Worm (Caenorhabditis elegans): ENCODE results near the gene C15C8.7.

DNA sequence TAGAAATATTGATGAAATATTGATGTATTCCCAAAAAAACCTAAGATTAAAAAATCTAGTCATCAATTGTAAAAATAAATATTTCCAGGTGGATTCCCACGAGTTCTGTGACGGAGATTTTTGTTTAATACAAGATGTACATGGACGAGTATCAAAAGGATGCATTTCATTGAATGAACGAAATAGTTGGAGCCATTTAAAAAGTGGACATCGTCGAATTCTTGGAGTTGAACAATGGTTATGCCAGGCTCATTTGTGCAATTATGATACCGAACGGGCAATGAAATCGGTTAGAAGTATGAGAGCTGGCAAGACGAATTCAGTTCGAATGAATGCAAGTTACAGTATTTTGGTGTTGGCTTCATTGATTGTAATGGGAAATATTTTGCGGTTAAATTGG is 4.7 kb upstream of the C15C8.7 start:
- no peak for TF ChIP-seq unc-62 (GFP tag; optimal IDR thresholded peaks at IDR 0.05)
- TF ChIP-seq aly-2 (tag; optimal IDR thresholded peaks at IDR 0.05), result no peak
- no peak for TF ChIP-seq snpc-4 (tag; optimal IDR thresholded peaks at IDR 0.05)
